Fruit fly (Drosophila melanogaster): ENCODE measurements around the gene CG34437.

Gene CG34437

DNA sequence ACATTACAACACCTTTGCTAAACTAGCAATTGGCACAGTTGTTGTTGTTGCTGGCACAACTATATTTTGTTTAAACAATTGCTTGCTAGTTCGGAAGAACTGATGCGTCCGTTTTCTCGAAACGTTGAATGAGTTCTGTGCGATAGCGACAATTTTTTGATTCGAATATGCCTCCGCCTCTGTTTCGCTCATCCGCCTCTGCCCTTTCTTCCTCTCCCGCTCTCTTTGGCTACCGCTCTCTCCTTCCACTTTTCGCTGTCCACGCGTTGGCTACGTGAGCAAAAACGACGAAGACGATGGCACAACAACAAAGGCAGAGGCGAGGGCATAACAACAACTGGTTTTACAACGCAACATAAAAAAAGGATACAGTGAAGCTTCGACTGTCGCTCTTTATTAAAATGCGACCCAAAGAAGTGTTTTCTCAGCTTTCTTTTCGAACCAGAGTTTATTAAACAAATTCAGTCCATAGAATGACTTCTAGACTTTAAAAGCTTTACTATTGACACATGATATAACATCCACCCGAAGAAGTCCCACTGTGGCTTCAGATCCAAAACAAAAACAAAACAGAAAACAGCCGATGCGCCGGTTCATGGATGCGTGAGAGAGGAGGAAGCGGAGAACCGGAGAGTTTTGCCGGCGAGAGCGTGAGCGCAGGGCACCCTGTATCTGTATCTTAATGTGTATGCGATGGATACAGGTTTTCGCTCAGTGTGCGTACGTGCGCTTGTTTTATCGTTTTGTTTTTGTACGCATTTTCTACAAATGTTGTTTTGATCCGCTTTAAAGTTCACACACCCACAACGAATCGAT is 42.8 kb downstream of the CG34437 start (continued):
- TF ChIP-seq CG15514 (GFP tag; optimal IDR thresholded peaks at IDR 0.05) (peak; percentile 96), H2.0 (GFP tag; IDR thresholded peaks at IDR 0.05) (no peak), CG7839 (tag; optimal IDR thresholded peaks at IDR 0.05) (peak; percentile 100), corto (GFP tag; optimal IDR thresholded peaks at IDR 0.05) (peak; percentile 99), tna (GFP tag; IDR thresholded peaks at IDR 0.05; ENCODE audit: partially characterized antibody) (no peak), CG3847 (GFP tag; IDR thresholded peaks at IDR 0.05) (no peak), CG3995 (GFP tag; optimal IDR thresholded peaks at IDR 0.05) (peak; percentile 88), pum (GFP tag; optimal IDR thresholded peaks at IDR 0.05) (peak; percentile 100), klu (GFP tag; IDR thresholded peaks at IDR 0.05) (no peak), cato (GFP tag; optimal IDR thresholded peaks at IDR 0.05; ENCODE audit: borderline replicate concordance) (peak; percentile 99), CG1602 (GFP tag; optimal IDR thresholded peaks at IDR 0.05) (peak; percentile 99), CG32532 (GFP tag; IDR thresholded peaks at IDR 0.05) (no peak), CG7745 (tag; optimal IDR thresholded peaks at IDR 0.05) (peak; percentile 76), pan (optimal IDR thresholded peaks at IDR 0.05) (no peak), pan (GFP tag; optimal IDR thresholded peaks at IDR 0.05 in 1 of 2, IDR thresholded peaks at IDR 0.05 in 1 of 2) (no peak), CHES-1-like (GFP tag; optimal IDR thresholded peaks at IDR 0.05) (peak; percentile 100), ac (GFP tag; optimal IDR thresholded peaks at IDR 0.05) (peak; percentile 98), CG18011 (GFP tag; optimal IDR thresholded peaks at IDR 0.05) (peak; percentile 94), caup (GFP tag; optimal IDR thresholded peaks at IDR 0.05; ENCODE audit: severe bottlenecking) (peak; percentile 99), CG4854 (GFP tag; optimal IDR thresholded peaks at IDR 0.05) (peak; percentile 99), Sox102F (GFP tag; optimal IDR thresholded peaks at IDR 0.05) (peak; percentile 99), slp2 (GFP tag; optimal IDR thresholded peaks at IDR 0.05) (peak; percentile 99), CG15269 (tag; optimal IDR thresholded peaks at IDR 0.05) (peak; percentile 100), CG4820 (GFP tag; optimal IDR thresholded peaks at IDR 0.05) (peak; percentile 98), CG3838 (GFP tag; optimal IDR thresholded peaks at IDR 0.05) (peak; percentile 99), inv (GFP tag; IDR thresholded peaks at IDR 0.05; ENCODE audit: partially characterized antibody) (no peak), lab (GFP tag; optimal IDR thresholded peaks at IDR 0.05) (peak; percentile 100), CG2889 (GFP tag; IDR thresholded peaks at IDR 0.05) (no peak), CG1792 (GFP tag; optimal IDR thresholded peaks at IDR 0.05) (peak; percentile 99), ind (GFP tag; optimal IDR thresholded peaks at IDR 0.05) (peak; percentile 100), jigr1 (GFP tag; IDR thresholded peaks at IDR 0.05) (no peak), yki (optimal IDR thresholded peaks at IDR 0.05) (peak; percentile 29), bbx (GFP tag; IDR thresholded peaks at IDR 0.05; ENCODE audit: partially characterized antibody) (no peak), CG9797 (GFP tag; optimal IDR thresholded peaks at IDR 0.05) (peak; percentile 72), hth (optimal IDR thresholded peaks at IDR 0.05) (no peak), D (optimal IDR thresholded peaks at IDR 0.05) (peak; percentile 15), D (GFP tag; optimal IDR thresholded peaks at IDR 0.05) (peak; percentile 98), TFAM (GFP tag; optimal IDR thresholded peaks at IDR 0.05) (peak; percentile 95), salm (tag; optimal IDR thresholded peaks at IDR 0.05) (peak; percentile 98), dysf (GFP tag; IDR thresholded peaks at IDR 0.05) (no peak), CG14860 (GFP tag; IDR thresholded peaks at IDR 0.05; ENCODE audit: partially characterized antibody) (no peak), Oli (tag; optimal IDR thresholded peaks at IDR 0.05) (peak; percentile 99), sens-2 (GFP tag; IDR thresholded peaks at IDR 0.05) (no peak), pfk (GFP tag; optimal IDR thresholded peaks at IDR 0.05) (peak; percentile 61), bcd (GFP tag; optimal IDR thresholded peaks at IDR 0.05) (peak; percentile 99), CG8281 (tag; optimal IDR thresholded peaks at IDR 0.05) (peak; percentile 94), Atf3 (GFP tag; optimal IDR thresholded peaks at IDR 0.05) (peak; percentile 99), Bgb (GFP tag; IDR thresholded peaks at IDR 0.05; ENCODE audit: partially characterized antibody) (no peak), Gug (GFP tag; IDR thresholded peaks at IDR 0.05) (peak; percentile 99)

Measured in whole organism, embryonic.